Worm (Caenorhabditis elegans) whole organism, L3 larva: Measurements from ENCODE around the gene glb-33.

Experiments
- ZK546.5 ChIP-seq: sonication (generic microtip); optimal IDR thresholded peaks from 2 replicates; lab custom pipeline; 2017; ENCODE audit warnings: missing biosample characterization, missing genetic modification characterization
- ama-1 ChIP-seq: fragments of 150-350 bp; optimal IDR thresholded peaks from 2 replicates; lab custom pipeline; 2018
- ceh-16 ChIP-seq: sonication (generic microtip); optimal IDR thresholded peaks from 2 replicates; lab custom pipeline; 2017; ENCODE audit warnings: missing biosample characterization, missing genetic modification characterization
- ceh-82 ChIP-seq: fragments of 150-350 bp; optimal IDR thresholded peaks from 2 replicates; lab custom pipeline; 2014; ENCODE audit warnings: missing biosample characterization, missing genetic modification characterization
- lin-39 ChIP-seq: fragments of 150-350 bp; optimal IDR thresholded peaks from 2 replicates; lab custom pipeline; 2018; ENCODE audit warnings: missing biosample characterization, missing genetic modification reagents, missing genetic modification characterization
- nfya-1 ChIP-seq: sonication (generic microtip); optimal IDR thresholded peaks from 2 replicates; lab custom pipeline; 2017; ENCODE audit warnings: missing genetic modification characterization, mild to moderate bottlenecking, missing compliant biosample characterization, antibody characterized with exemption, moderate library complexity; ENCODE audit not compliant: insufficient read depth
- nhr-12 ChIP-seq: fragments of 150-350 bp; optimal IDR thresholded peaks from 2 replicates; lab custom pipeline; 2014; ENCODE audit warnings: missing biosample characterization, missing genetic modification characterization
- nhr-25 ChIP-seq: sonication (generic microtip); optimal IDR thresholded peaks from 2 replicates; lab custom pipeline; 2017; ENCODE audit warnings: missing biosample characterization, missing genetic modification characterization
- nhr-43 ChIP-seq: sonication (generic microtip); optimal IDR thresholded peaks from 2 replicates; lab custom pipeline; 2016; ENCODE audit warnings: mild to moderate bottlenecking, missing genetic modification characterization, missing compliant biosample characterization; ENCODE audit not compliant: poor library complexity, severe bottlenecking
- nhr-76 ChIP-seq: fragments of 150-350 bp; sonication (generic microtip); optimal IDR thresholded peaks from 5 replicates; lab custom pipeline; 2014; ENCODE audit warnings: missing biosample characterization, missing genetic modification characterization
- sea-2 ChIP-seq: fragments of 150-350 bp; sonication (generic microtip); optimal IDR thresholded peaks from 4 replicates; lab custom pipeline; 2014; ENCODE audit warnings: missing biosample characterization, missing genetic modification reagents, missing genetic modification characterization
- snpc-4 ChIP-seq: fragments of 150-350 bp; optimal IDR thresholded peaks from 2 replicates; lab custom pipeline; 2014; ENCODE audit warnings: missing biosample characterization, missing genetic modification characterization
- unc-62 ChIP-seq: fragments of 150-350 bp; sonication (generic microtip); optimal IDR thresholded peaks from 4 replicates; lab custom pipeline; 2014; ENCODE audit warnings: missing biosample characterization, missing genetic modification reagents, missing genetic modification characterization

- TF ChIP-seq nhr-25 (tag; lab: Kevin White, UChicago) (no peak), nhr-12 (tag; lab: Kevin White, UChicago) (no peak), unc-62 (no peak), ama-1 (lab: Kevin White, UChicago) (no peak), nhr-76 (tag; lab: Kevin White, UChicago) (no peak), ceh-16 (tag; lab: Kevin White, UChicago) (no peak), lin-39 (tag; lab: Kevin White, UChicago) (no peak), sea-2 (no peak), ZK546.5 (tag; lab: Kevin White, UChicago) (no peak), nfya-1 (tag; lab: Kevin White, UChicago) (no peak), snpc-4 (tag; lab: Kevin White, UChicago) (no peak), nhr-43 (tag; lab: Kevin White, UChicago) (no peak), ceh-82 (tag; lab: Kevin White, UChicago) (no peak)
These were observed 3.4 kb downstream of the glb-33 start for ce11 chrV:1355297-1355696.
